Worm (Caenorhabditis elegans): ENCODE measurements around the gene nspe-1.

ce11 chrII:12573541-12573940 is 47.1 kb downstream of the nspe-1 start, which contains the start of gene Y38E10A.2:
- TF ChIP-seq snpc-4 (tag; optimal IDR thresholded peaks at IDR 0.05): no peak
- TF ChIP-seq mep-1 (tag; optimal IDR thresholded peaks at IDR 0.05): no peak
- no peak for TF ChIP-seq ztf-11 (tag; optimal IDR thresholded peaks at IDR 0.05)

Data from whole organism, mixed stage, embryonic.